Worm (Caenorhabditis elegans) whole organism, midembryonic: Measurements from ENCODE around the gene F45D3.4.

ENCODE experiments used
- T22C8.4 ChIP-seq: fragments of 200-800 bp; sonication (Bioruptor generic); IDR thresholded peaks from 2 replicates; pipeline ENCODE4 v1.3.6; 2022; ENCODE audit warnings: missing genetic modification characterization, missing compliant biosample characterization
- cog-1 ChIP-seq: sonication (generic microtip); optimal IDR thresholded peaks from 2 replicates; lab custom pipeline; 2016; ENCODE audit warnings: missing genetic modification characterization, missing compliant biosample characterization
- flt-1 ChIP-seq: fragments of 200-800 bp; sonication (Bioruptor generic); IDR thresholded peaks from 2 replicates; pipeline ENCODE4 v1.3.6; 2022; ENCODE audit warnings: missing genetic modification characterization, missing compliant biosample characterization
- klf-2 ChIP-seq: fragments of 200-800 bp; sonication (Bioruptor generic); conservative IDR thresholded peaks from 2 replicates; pipeline ENCODE4 v1.3.6; 2022; ENCODE audit warnings: missing genetic modification reagents, missing genetic modification characterization, missing compliant biosample characterization
- med-1 ChIP-seq: sonication (generic microtip); optimal IDR thresholded peaks from 2 replicates; lab custom pipeline; 2017; ENCODE audit warnings: missing genetic modification characterization, mild to moderate bottlenecking, missing compliant biosample characterization, antibody characterized with exemption, missing genetic modification reagents; ENCODE audit not compliant: insufficient read depth
- ref-1 ChIP-seq: fragments of 200-800 bp; sonication (Bioruptor generic); conservative IDR thresholded peaks from 2 replicates; pipeline ENCODE4 v1.3.6; 2022; ENCODE audit warnings: missing genetic modification reagents, missing genetic modification characterization, missing compliant biosample characterization
- tab-1 ChIP-seq: fragments of 200-800 bp; sonication (Bioruptor generic); IDR thresholded peaks from 2 replicates; pipeline ENCODE4 v1.3.6; 2022; ENCODE audit warnings: missing genetic modification characterization, missing compliant biosample characterization
- ztf-23 ChIP-seq: fragments of 200-800 bp; sonication (Bioruptor generic); IDR thresholded peaks from 2 replicates; pipeline ENCODE4 v1.3.6; 2022; ENCODE audit warnings: missing genetic modification reagents, missing genetic modification characterization, missing compliant biosample characterization
- ztf-29 ChIP-seq: fragments of 200-800 bp; sonication (Bioruptor generic); IDR thresholded peaks from 2 replicates; pipeline ENCODE4 v1.3.6; 2022; ENCODE audit warnings: missing genetic modification reagents, missing genetic modification characterization, missing compliant biosample characterization

The F45D3.4 gene

DNA sequence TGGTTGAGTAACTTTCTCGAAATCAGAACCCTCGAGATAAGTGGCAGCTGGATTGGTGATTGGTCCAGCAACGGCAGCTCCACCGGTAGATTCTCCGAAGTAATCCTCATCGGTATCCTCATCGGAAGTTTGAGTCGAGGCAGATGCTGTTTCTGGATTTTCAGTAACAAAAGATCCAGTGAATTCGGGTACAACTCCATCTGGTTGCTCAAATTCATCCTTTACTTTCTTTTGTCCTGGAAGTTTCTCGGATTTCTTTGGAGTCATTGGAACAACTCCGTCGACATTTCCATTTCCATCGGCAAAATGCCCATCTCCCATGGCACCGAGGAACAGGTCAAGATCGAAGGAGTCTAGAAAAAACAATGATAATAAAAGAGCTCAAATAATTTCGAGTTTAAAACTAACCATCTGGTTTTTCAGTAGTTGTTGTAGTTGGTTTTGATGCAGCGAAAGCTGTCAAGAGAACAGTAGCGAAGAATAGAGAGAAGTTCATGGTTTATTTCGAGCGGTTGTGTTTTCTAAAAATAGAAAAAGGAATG, at the start of gene F45D3.4:
F45D3.4 (minus strand) TSS at position 521 of the 542 bp plus-strand sequence.
- no peak for TF ChIP-seq tab-1
- TF ChIP-seq cog-1 (tag; lab: Kevin White, UChicago): no peak
- TF ChIP-seq T22C8.4 (GFP tag; lab: Robert Waterston, UW): no peak
- TF ChIP-seq klf-2 (GFP tag; lab: Robert Waterston, UW): no peak
- TF ChIP-seq ztf-23 (GFP tag; lab: Robert Waterston, UW): no peak
- TF ChIP-seq med-1 (GFP tag; lab: Kevin White, UChicago): no peak
- no peak for TF ChIP-seq flt-1 (GFP tag; lab: Robert Waterston, UW)
- TF ChIP-seq ref-1 (GFP tag; lab: Robert Waterston, UW): no peak
- TF ChIP-seq ztf-29: no peak

DNA sequence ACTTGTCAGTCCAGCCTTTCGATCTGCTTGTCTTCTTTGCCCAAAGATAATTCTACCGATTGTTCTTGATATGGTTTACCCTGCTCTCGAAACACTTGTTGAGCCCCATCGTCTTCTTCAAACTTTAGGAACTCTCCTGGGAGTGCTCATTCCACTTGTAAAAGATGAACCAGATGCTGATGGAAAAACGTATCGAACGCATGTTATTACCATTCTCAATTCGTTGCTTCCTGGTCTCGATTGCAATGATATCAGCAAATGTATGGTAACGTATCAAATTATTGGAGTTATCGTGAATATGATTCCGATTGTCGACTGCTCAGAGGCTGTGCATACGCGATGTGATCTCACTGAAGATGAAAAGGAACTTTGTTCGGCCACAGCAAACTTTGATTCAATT, 48.8 kb upstream of the F45D3.4 start:
- no peak for TF ChIP-seq med-1 (GFP tag; lab: Kevin White, UChicago)
- no peak for TF ChIP-seq klf-2 (GFP tag; lab: Robert Waterston, UW)
- no peak for TF ChIP-seq tab-1
- TF ChIP-seq T22C8.4 (GFP tag; lab: Robert Waterston, UW): no peak
- no peak for TF ChIP-seq ref-1 (GFP tag; lab: Robert Waterston, UW)
- TF ChIP-seq cog-1 (tag; lab: Kevin White, UChicago): no peak
- TF ChIP-seq flt-1 (GFP tag; lab: Robert Waterston, UW): no peak
- no peak for TF ChIP-seq ztf-29
- TF ChIP-seq ztf-23 (GFP tag; lab: Robert Waterston, UW): no peak

DNA sequence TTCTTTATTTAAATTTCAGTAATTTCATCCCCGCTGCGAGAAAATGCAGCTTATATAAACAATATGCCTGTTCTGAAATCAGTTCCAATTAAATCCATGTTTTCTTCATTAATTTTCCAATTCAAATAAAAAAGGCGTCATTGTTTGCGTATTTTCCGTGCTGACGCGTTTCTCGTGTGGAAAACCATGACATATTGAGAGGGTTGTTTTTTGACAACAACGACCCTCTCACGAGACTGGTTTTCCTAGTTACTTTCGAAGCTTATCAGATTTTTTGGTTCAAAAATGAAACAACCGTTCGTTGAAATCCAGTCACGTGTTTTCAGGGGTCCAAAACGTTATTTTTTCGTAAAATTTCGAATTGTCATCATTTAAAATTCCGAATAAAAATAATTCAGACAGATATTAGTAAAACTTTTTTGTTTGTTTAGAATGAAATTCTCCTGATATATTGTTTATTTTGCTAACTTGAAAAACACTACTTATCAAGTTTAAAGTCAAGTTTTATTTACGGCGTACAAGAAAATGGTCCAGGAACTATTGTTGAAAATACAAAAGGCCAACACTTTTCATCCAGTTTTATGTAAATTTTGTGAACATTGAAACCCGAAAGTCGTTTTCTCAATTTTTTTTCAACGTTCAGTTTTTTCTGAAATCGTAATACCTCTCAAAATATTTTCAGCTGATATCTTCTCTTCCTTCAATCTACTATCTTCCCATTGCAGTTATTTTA, 46.7 kb upstream of the F45D3.4 start, which contains the start of gene C14C10.5:
C14C10.5 (plus strand) TSS at position 683 of the 733 bp plus-strand sequence.
- TF ChIP-seq ztf-29 (no peak), med-1 (GFP tag; lab: Kevin White, UChicago) (no peak), cog-1 (tag; lab: Kevin White, UChicago) (no peak), ztf-23 (GFP tag; lab: Robert Waterston, UW) (no peak), T22C8.4 (GFP tag; lab: Robert Waterston, UW) (no peak), flt-1 (GFP tag; lab: Robert Waterston, UW) (no peak), klf-2 (GFP tag; lab: Robert Waterston, UW) (no peak), ref-1 (GFP tag; lab: Robert Waterston, UW) (no peak), tab-1 (no peak)

DNA sequence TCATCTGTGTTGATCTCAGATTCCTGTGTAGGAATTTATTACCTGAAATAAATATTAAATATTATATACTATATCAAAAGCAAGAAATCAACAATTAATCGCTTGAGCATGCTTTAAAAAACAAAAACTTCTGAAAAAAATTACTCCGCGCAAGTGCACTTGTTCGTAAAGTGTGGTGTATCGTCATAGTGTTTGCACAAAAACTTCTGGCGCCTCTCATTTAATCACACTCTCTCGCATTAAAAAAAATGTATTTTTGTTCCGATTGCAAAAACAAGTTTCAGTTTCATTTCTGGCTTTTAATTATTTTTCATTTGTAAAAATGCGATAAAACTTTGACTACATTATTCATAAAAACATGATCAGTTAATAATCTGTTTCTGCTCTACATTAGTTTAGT, 46.1 kb upstream of the F45D3.4 start, which contains the start of the genes C14C10.10 and ril-2:
C14C10.10 (minus strand) TSS at position 19 of the 400 bp plus-strand sequence.
ril-2 (minus strand) TSS at position 48 of the 400 bp plus-strand sequence.
- TF ChIP-seq T22C8.4 (GFP tag; lab: Robert Waterston, UW) (no peak), cog-1 (tag; lab: Kevin White, UChicago) (no peak)

DNA sequence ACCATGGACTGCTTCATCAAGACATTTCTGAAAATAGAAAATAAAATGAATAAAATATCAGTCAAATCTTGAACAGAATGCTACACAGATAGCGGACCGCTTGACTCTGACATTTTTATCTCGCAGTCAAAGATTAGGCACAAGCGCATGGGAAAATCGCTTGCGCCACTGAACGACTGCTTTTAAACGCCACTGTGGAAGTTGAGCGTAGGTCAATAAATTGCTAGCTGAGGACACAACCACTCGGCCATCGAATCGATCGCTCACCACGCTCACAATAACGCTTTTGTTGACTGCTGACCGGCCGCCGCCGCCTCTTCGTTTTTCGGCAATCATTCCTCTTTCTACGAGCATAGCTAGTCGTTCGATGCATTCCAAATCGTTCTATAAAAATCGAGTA, 43.8 kb upstream of the F45D3.4 start:
- TF ChIP-seq cog-1 (tag; lab: Kevin White, UChicago) (peak; percentile 58), ref-1 (GFP tag; lab: Robert Waterston, UW) (peak; percentile 48; the same call in 1 of the 2 replicates), flt-1 (GFP tag; lab: Robert Waterston, UW) (peak; percentile 87), ztf-23 (GFP tag; lab: Robert Waterston, UW) (peak; percentile 78), klf-2 (GFP tag; lab: Robert Waterston, UW) (0 out of 2 replicates have a peak, but pooled peaks have one; percentile 49), tab-1 (peak; percentile 80; the same call in 1 of the 2 replicates), med-1 (GFP tag; lab: Kevin White, UChicago) (peak; percentile 15), ztf-29 (peak; percentile 82), T22C8.4 (GFP tag; lab: Robert Waterston, UW) (peak; percentile 69; the same call in 1 of the 2 replicates)

- TF ChIP-seq T22C8.4 (GFP tag; lab: Robert Waterston, UW) (no peak), tab-1 (no peak), cog-1 (tag; lab: Kevin White, UChicago) (no peak), med-1 (GFP tag; lab: Kevin White, UChicago) (no peak), klf-2 (GFP tag; lab: Robert Waterston, UW) (no peak), flt-1 (GFP tag; lab: Robert Waterston, UW) (no peak), ztf-23 (GFP tag; lab: Robert Waterston, UW) (no peak), ztf-29 (no peak), ref-1 (GFP tag; lab: Robert Waterston, UW) (no peak)
Measured at ce11 chrV:12596196-12596595, 43.2 kb upstream of the F45D3.4 start, which contains the start of gene mma-1. TSS of gene mma-1 (minus strand) at chrV:12596296.

DNA sequence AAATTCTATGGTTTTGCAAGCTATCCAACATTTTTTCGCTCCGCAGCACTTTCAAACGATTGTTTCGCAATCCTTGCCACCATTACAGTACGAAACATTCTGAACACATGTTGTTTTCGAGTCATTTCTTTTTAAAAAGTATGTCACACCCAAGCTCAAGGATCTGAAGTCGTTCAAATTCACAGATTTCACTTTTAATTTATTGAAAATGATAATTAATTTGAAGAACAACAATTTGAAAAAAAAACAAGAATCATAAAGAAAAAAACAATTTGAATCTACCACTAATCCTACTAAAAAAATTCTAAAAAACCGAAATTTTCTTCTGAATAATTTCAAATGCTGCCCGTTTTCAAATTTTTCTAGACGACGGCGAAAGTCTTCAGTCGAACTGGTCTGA, 39.4 kb upstream of the F45D3.4 start, which contains the start of gene C14C10.2:
C14C10.2 (minus strand) TSS at position 101 of the 400 bp plus-strand sequence.
- TF ChIP-seq ref-1 (GFP tag; lab: Robert Waterston, UW) (no peak), cog-1 (tag; lab: Kevin White, UChicago) (no peak), ztf-23 (GFP tag; lab: Robert Waterston, UW) (no peak), klf-2 (GFP tag; lab: Robert Waterston, UW) (no peak), med-1 (GFP tag; lab: Kevin White, UChicago) (no peak), tab-1 (no peak), T22C8.4 (GFP tag; lab: Robert Waterston, UW) (no peak), ztf-29 (no peak)

ce11 chrV:12590601-12591000, 37.6 kb upstream of the F45D3.4 start, which contains the start of gene ttr-43:
TSS of gene ttr-43 (minus strand) at chrV:12590701.
- TF ChIP-seq med-1 (GFP tag; lab: Kevin White, UChicago): no peak
- no peak for TF ChIP-seq ztf-23 (GFP tag; lab: Robert Waterston, UW)
- TF ChIP-seq ztf-29: no peak
- TF ChIP-seq T22C8.4 (GFP tag; lab: Robert Waterston, UW): no peak
- TF ChIP-seq tab-1: no peak
- no peak for TF ChIP-seq flt-1 (GFP tag; lab: Robert Waterston, UW)
- no peak for TF ChIP-seq klf-2 (GFP tag; lab: Robert Waterston, UW)
- TF ChIP-seq cog-1 (tag; lab: Kevin White, UChicago): no peak
- TF ChIP-seq ref-1 (GFP tag; lab: Robert Waterston, UW): no peak
